Worm (Caenorhabditis elegans) whole organism, midembryonic: Measurements from ENCODE around the gene far-3.

Source experiments
- T22C8.4 ChIP-seq: fragments of 200-800 bp; sonication (Bioruptor generic); IDR thresholded peaks from 2 replicates; pipeline ENCODE4 v1.3.6; 2022; ENCODE audit warnings: missing genetic modification characterization, missing compliant biosample characterization
- flt-1 ChIP-seq: fragments of 200-800 bp; sonication (Bioruptor generic); IDR thresholded peaks from 2 replicates; pipeline ENCODE4 v1.3.6; 2022; ENCODE audit warnings: missing genetic modification characterization, missing compliant biosample characterization
- tab-1 ChIP-seq: fragments of 200-800 bp; sonication (Bioruptor generic); IDR thresholded peaks from 2 replicates; pipeline ENCODE4 v1.3.6; 2022; ENCODE audit warnings: missing genetic modification characterization, missing compliant biosample characterization

- no peak for TF ChIP-seq flt-1 (GFP tag; lab: Robert Waterston, UW)
- no peak for TF ChIP-seq tab-1 (GFP tag; lab: Robert Waterston, UW)
- TF ChIP-seq T22C8.4 (GFP tag; lab: Robert Waterston, UW), result no peak
Observed at ce11 chrV:12992891-12993290, 4.4 kb downstream of the far-3 start, which contains the start of the genes F15B9.11 and dsl-7.
